Fruit fly (Drosophila melanogaster) whole organism, embryonic: ENCODE data around the gene CG32413.
A peak's percentile ranks its signal among the peaks of the same experiment; 100 is the strongest.

Source experiments
- Asciz ChIP-seq: fragments of 200-800 bp; sonication (Bioruptor generic); optimal IDR thresholded peaks from 2 replicates; lab custom pipeline; 2017; ENCODE audit warnings: missing biosample characterization, mild to moderate bottlenecking, missing genetic modification characterization, missing genetic modification reagents
- CG11560 ChIP-seq: fragments of 200-800 bp; sonication (Bioruptor generic); IDR thresholded peaks from 3 replicates; pipeline ENCODE4 v1.3.6; 2022; ENCODE audit warnings: missing biosample characterization, missing genetic modification characterization
- CG13424 ChIP-seq: fragments of 200-800 bp; sonication (Bioruptor generic); optimal IDR thresholded peaks from 2 replicates; lab custom pipeline; 2019; ENCODE audit warnings: missing biosample characterization, mild to moderate bottlenecking, missing genetic modification characterization, moderate library complexity
- CG18599 ChIP-seq: fragments of 200-800 bp; sonication (Bioruptor generic); optimal IDR thresholded peaks from 3 replicates; lab custom pipeline; 2017; ENCODE audit warnings: missing biosample characterization, missing genetic modification characterization, mild to moderate bottlenecking, moderate library complexity, missing genetic modification reagents
- D19A ChIP-seq: fragments of 200-800 bp; optimal IDR thresholded peaks from 3 replicates; lab custom pipeline; 2019; ENCODE audit warnings: missing biosample characterization, mild to moderate bottlenecking, missing genetic modification characterization, moderate library complexity
- Ets65A ChIP-seq: fragments of 200-800 bp; sonication (Bioruptor generic); peaks from one replicate; lab custom pipeline; 2016; ENCODE audit warnings: missing biosample characterization, missing genetic modification characterization
- Jarid2 ChIP-seq: fragments of 200-800 bp; sonication (Bioruptor generic); optimal IDR thresholded peaks from 3 replicates; lab custom pipeline; 2017; ENCODE audit warnings: mild to moderate bottlenecking, missing biosample characterization, missing genetic modification reagents, missing genetic modification characterization
- Sox102F ChIP-seq: fragments of 200-800 bp; sonication (Bioruptor generic); optimal IDR thresholded peaks from 2 replicates; lab custom pipeline; 2018; ENCODE audit warnings: missing biosample characterization, mild to moderate bottlenecking, missing genetic modification characterization, moderate library complexity
- Vsx1 ChIP-seq: fragments of 200-800 bp; sonication (Bioruptor generic); optimal IDR thresholded peaks from 2 replicates; lab custom pipeline; 2017; ENCODE audit warnings: missing biosample characterization, mild to moderate bottlenecking, missing genetic modification characterization, missing genetic modification reagents
- Xrp1 ChIP-seq: fragments of 200-800 bp; sonication (Bioruptor generic); IDR thresholded peaks from 2 replicates; pipeline ENCODE4 v1.3.6; 2022; ENCODE audit warnings: missing biosample characterization, missing genetic modification characterization
- caup ChIP-seq: fragments of 200-800 bp; sonication (Bioruptor generic); optimal IDR thresholded peaks from 3 replicates; lab custom pipeline; 2017; ENCODE audit warnings: missing biosample characterization, mild to moderate bottlenecking, missing genetic modification characterization, moderate library complexity; ENCODE audit not compliant: severe bottlenecking
- dati ChIP-seq: fragments of 200-800 bp; sonication (Bioruptor generic); IDR thresholded peaks from 2 replicates; pipeline ENCODE4 v1.3.6; 2022; ENCODE audit warnings: missing biosample characterization, missing genetic modification characterization
- kni ChIP-seq: fragments of 200-800 bp; sonication (Bioruptor generic); optimal IDR thresholded peaks from 3 replicates; lab custom pipeline; 2017; ENCODE audit warnings: mild to moderate bottlenecking, missing biosample characterization, missing genetic modification reagents, missing genetic modification characterization
- schlank ChIP-seq: fragments of 200-800 bp; sonication (Bioruptor generic); optimal IDR thresholded peaks from 2 replicates; lab custom pipeline; 2018; ENCODE audit warnings: missing biosample characterization, mild to moderate bottlenecking, missing genetic modification characterization
- scrt ChIP-seq: fragments of 200-800 bp; sonication (Bioruptor generic); optimal IDR thresholded peaks from 2 replicates; lab custom pipeline; 2018; ENCODE audit warnings: missing biosample characterization, mild to moderate bottlenecking, missing genetic modification characterization, moderate library complexity
- sens ChIP-seq: fragments of 200-800 bp; sonication (Bioruptor generic); peaks from one replicate; lab custom pipeline; 2016; ENCODE audit warnings: missing biosample characterization, missing genetic modification characterization
- stwl ChIP-seq: fragments of 200-800 bp; sonication (Bioruptor generic); optimal IDR thresholded peaks from 3 replicates; lab custom pipeline; 2018; ENCODE audit warnings: missing biosample characterization, mild to moderate bottlenecking, missing genetic modification characterization, moderate library complexity
- z ChIP-seq: fragments of 200-800 bp; sonication (Bioruptor generic); IDR thresholded peaks from 3 replicates; pipeline ENCODE4 v1.3.6; 2022; ENCODE audit warnings: missing biosample characterization, missing genetic modification characterization

The CG32413 gene

DNA sequence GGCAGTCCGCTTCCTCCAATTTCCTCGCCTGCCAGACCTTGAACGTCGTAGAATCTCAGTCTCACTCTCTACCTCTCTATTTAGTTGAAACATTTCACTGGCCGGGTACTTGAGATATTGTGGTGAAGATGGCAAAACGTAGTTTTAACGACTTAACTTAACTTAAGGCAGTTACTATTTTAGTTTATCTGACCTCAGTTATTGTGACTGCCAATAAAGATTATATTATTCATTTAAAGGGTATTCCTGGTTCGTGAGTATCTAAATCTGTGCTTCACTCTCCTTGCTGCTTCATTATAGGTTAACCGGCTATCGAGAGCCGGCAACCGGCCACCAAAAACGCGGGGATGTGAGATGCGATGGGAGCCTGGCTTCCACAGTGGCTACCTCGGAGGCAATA, 48.8 kb downstream of the CG32413 start:
- TF ChIP-seq Ets65A (GFP tag; lab: Kevin White, UChicago) = peak; percentile 64
- no peak for TF ChIP-seq stwl (tag; lab: Kevin White, UChicago)
- no peak for TF ChIP-seq CG11560 (tag; lab: Robert Waterston, UW)
- no peak for TF ChIP-seq scrt
- TF ChIP-seq CG13424 (tag; lab: Kevin White, UChicago) = no peak
- no peak for TF ChIP-seq Sox102F (GFP tag; lab: Kevin White, UChicago)
- no peak for TF ChIP-seq kni (GFP tag; lab: Kevin White, UChicago)
- TF ChIP-seq CG18599 (GFP tag; lab: Kevin White, UChicago) = no peak
- TF ChIP-seq schlank (tag; lab: Kevin White, UChicago) = no peak
- no peak for TF ChIP-seq caup
- TF ChIP-seq Xrp1 (GFP tag; lab: Robert Waterston, UW) = 0 out of 2 replicates have a peak, but pooled peaks have one; percentile 9
- no peak for TF ChIP-seq z
- TF ChIP-seq dati = no peak
- TF ChIP-seq Jarid2 (GFP tag; lab: Kevin White, UChicago) = no peak
- no peak for TF ChIP-seq Asciz (GFP tag; lab: Kevin White, UChicago)
- TF ChIP-seq D19A (tag; lab: Kevin White, UChicago) = peak; percentile 17
- peak; percentile 21 for TF ChIP-seq sens
- no peak for TF ChIP-seq Vsx1 (GFP tag; lab: Kevin White, UChicago)
